Worm (Caenorhabditis elegans): ENCODE measurements around the gene F55A11.1.
A peak's percentile ranks its signal among the peaks of the same experiment; 100 is the strongest.

Gene F55A11.1

ce11 chrV:11732049-11732448 lies 32.1 kb downstream of the F55A11.1 start:
- no peak for TF ChIP-seq ceh-82 (tag; optimal IDR thresholded peaks at IDR 0.05)
- no peak for TF ChIP-seq vab-15 (tag; optimal IDR thresholded peaks at IDR 0.05)
- no peak for TF ChIP-seq efl-1 (optimal IDR thresholded peaks at IDR 0.05)
- TF ChIP-seq efl-1 (GFP tag; optimal IDR thresholded peaks at IDR 0.05 in 1 of 2) = peak in 1 of 2 experiments; percentile 22

- TF ChIP-seq nhr-237 (tag; optimal IDR thresholded peaks at IDR 0.05) (no peak), sptf-1 (tag; optimal IDR thresholded peaks at IDR 0.05) (no peak), nhr-90 (tag; optimal IDR thresholded peaks at IDR 0.05; ENCODE audit: poor library complexity) (no peak), F16B12.6 (tag; optimal IDR thresholded peaks at IDR 0.05) (no peak), pqm-1 (tag; optimal IDR thresholded peaks at IDR 0.05) (no peak), sox-4 (tag; optimal IDR thresholded peaks at IDR 0.05) (no peak), nhr-11 (tag; optimal IDR thresholded peaks at IDR 0.05) (no peak), ceh-63 (GFP tag; optimal IDR thresholded peaks at IDR 0.05) (no peak), tlp-1 (tag; optimal IDR thresholded peaks at IDR 0.05) (no peak), nhr-19 (GFP tag; conservative IDR thresholded peaks at IDR 0.05) (no peak), vab-15 (tag; optimal IDR thresholded peaks at IDR 0.05) (no peak)
Observed at ce11 chrV:11730060-11730459, 34.1 kb downstream of the F55A11.1 start, which contains the start of gene rhr-2. rhr-2 (minus strand) TSS chrV:11730160.

ce11 chrV:11725971-11726370 lies 38.2 kb downstream of the F55A11.1 start, which contains the start of gene daf-11:
daf-11 (minus strand) TSS chrV:11726071.
- TF ChIP-seq nhr-12 (tag; optimal IDR thresholded peaks at IDR 0.05) = no peak
- TF ChIP-seq grh-1 (GFP tag; IDR thresholded peaks at IDR 0.05) = no peak
- TF ChIP-seq lin-15B (tag; optimal IDR thresholded peaks at IDR 0.05) = no peak
- no peak for TF ChIP-seq hpl-2 (GFP tag; optimal IDR thresholded peaks at IDR 0.05)
- TF ChIP-seq sup-37 (GFP tag; optimal IDR thresholded peaks at IDR 0.05) = no peak
- TF ChIP-seq lsy-2 (tag; optimal IDR thresholded peaks at IDR 0.05) = no peak
- TF ChIP-seq hlh-17 (GFP tag; optimal IDR thresholded peaks at IDR 0.05; ENCODE audit: borderline replicate concordance) = no peak
- no peak for TF ChIP-seq ces-1 (GFP tag; optimal IDR thresholded peaks at IDR 0.05)
- TF ChIP-seq C04F5.9 (tag; optimal IDR thresholded peaks at IDR 0.05) = no peak
- TF ChIP-seq zip-4 (GFP tag; optimal IDR thresholded peaks at IDR 0.05) = no peak
- no peak for TF ChIP-seq rnt-1 (tag; optimal IDR thresholded peaks at IDR 0.05)
- no peak for TF ChIP-seq lin-13 (GFP tag; optimal IDR thresholded peaks at IDR 0.05)
- TF ChIP-seq jun-1 (tag; optimal IDR thresholded peaks at IDR 0.05) = no peak

ce11 chrV:11722858-11723257 lies 41.3 kb downstream of the F55A11.1 start:
- TF ChIP-seq fos-1 (tag; optimal IDR thresholded peaks at IDR 0.05) (no peak), pag-3 (tag; optimal IDR thresholded peaks at IDR 0.05; ENCODE audit: borderline replicate concordance, insufficient read depth) (no peak), efl-1 (optimal IDR thresholded peaks at IDR 0.05) (no peak), efl-1 (GFP tag; optimal IDR thresholded peaks at IDR 0.05 in 1 of 2) (peak in 1 of 2 experiments; percentile 68)

DNA sequence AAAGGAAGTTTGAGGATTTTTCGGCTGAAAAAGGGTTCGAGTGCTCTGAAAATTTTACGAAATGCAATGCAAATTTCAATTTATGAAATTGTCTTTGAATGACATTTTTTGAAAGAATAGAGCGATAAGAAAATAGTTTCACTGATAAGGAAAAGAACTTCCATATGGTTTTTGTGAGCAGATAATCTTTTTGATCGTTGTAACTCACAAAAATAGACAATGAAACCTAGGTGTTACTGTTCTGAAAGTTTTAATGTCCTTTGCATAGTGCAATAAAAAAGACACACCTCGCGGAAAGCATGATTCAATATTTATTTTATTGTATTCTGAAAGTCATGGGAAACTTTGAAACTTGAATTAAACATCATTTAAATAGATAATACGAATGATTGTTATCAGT lies 47.3 kb downstream of the F55A11.1 start:
- TF ChIP-seq elt-2 (tag; optimal IDR thresholded peaks at IDR 0.05) = peak; percentile 53
- no peak for TF ChIP-seq C04F5.9 (tag; optimal IDR thresholded peaks at IDR 0.05)

- peak; percentile 29 for TF ChIP-seq elt-2 (tag; optimal IDR thresholded peaks at IDR 0.05)
- no peak for TF ChIP-seq pag-3 (tag; optimal IDR thresholded peaks at IDR 0.05; ENCODE audit: borderline replicate concordance, insufficient read depth)
- no peak for TF ChIP-seq efl-1 (optimal IDR thresholded peaks at IDR 0.05)
- TF ChIP-seq efl-1 (GFP tag; optimal IDR thresholded peaks at IDR 0.05 in 1 of 2) = peak in 1 of 2 experiments; percentile 51
Observed at ce11 chrV:11715797-11716196, 48.4 kb downstream of the F55A11.1 start, which contains the start of gene tre-3. tre-3 (minus strand) TSS chrV:11715903.

Data from whole organism, L1 larva.